In genomic region chrIV:15472387-15472859, ce11 we compare ENCODE assay signal across 7 worm cellular contexts.
TF ChIP-seq lines count a peak whose summit lies in the region.

Gene Y73F8A.27, plus strand, starts transcription at chrIV:15472809.

TF ChIP-seq in whole organism, L1 larva, 84 proteins besides CTCF, POLR2A, EP300 and RAD21 (continued from another document and continues in another):
- peak; percentile 65 for TF ChIP-seq aha-1 (tag; optimal IDR thresholded peaks at IDR 0.05; lab: Kevin White, UChicago)
- no peak for TF ChIP-seq hlh-17 (GFP tag; optimal IDR thresholded peaks at IDR 0.05; lab: Kevin White, UChicago; ENCODE audit: borderline replicate concordance)
- peak; percentile 90 for TF ChIP-seq hpl-2 (GFP tag; optimal IDR thresholded peaks at IDR 0.05; lab: Kevin White, UChicago)
- peak; percentile 89 for TF ChIP-seq grh-1 (GFP tag; IDR thresholded peaks at IDR 0.05; lab: Robert Waterston, UW)
- peak; percentile 67 for TF ChIP-seq sup-37 (GFP tag; optimal IDR thresholded peaks at IDR 0.05; lab: Kevin White, UChicago)
- TF ChIP-seq nhr-84 (tag; optimal IDR thresholded peaks at IDR 0.05; lab: Kevin White, UChicago), result no peak
- TF ChIP-seq elt-3 (tag; optimal IDR thresholded peaks at IDR 0.05; lab: Kevin White, UChicago), result peak in 4 of 6 experiments; percentile 40 to 75 (median 66)
- TF ChIP-seq ceh-82 (tag; optimal IDR thresholded peaks at IDR 0.05; lab: Kevin White, UChicago), result peak; percentile 90 to 93 (median 93)
- no peak for TF ChIP-seq hlh-4 (tag; optimal IDR thresholded peaks at IDR 0.05; lab: Kevin White, UChicago)
- TF ChIP-seq fkh-8 (tag; optimal IDR thresholded peaks at IDR 0.05; lab: Kevin White, UChicago), result peak; percentile 95
- TF ChIP-seq ces-1 (GFP tag; optimal IDR thresholded peaks at IDR 0.05; lab: Kevin White, UChicago), result no peak
- TF ChIP-seq pag-3 (tag; optimal IDR thresholded peaks at IDR 0.05; lab: Kevin White, UChicago; ENCODE audit: borderline replicate concordance, insufficient read depth), result no peak
- TF ChIP-seq ceh-90 (tag; optimal IDR thresholded peaks at IDR 0.05; lab: Kevin White, UChicago), result peak; percentile 35
- TF ChIP-seq ets-5 (GFP tag; IDR thresholded peaks at IDR 0.05; lab: Robert Waterston, UW), result no peak
- peak; percentile 80 for TF ChIP-seq fkh-10 (GFP tag; optimal IDR thresholded peaks at IDR 0.05; lab: Kevin White, UChicago)
- TF ChIP-seq rnt-1 (tag; optimal IDR thresholded peaks at IDR 0.05; lab: Kevin White, UChicago), result peak; percentile 92
- TF ChIP-seq egl-27 (tag; optimal IDR thresholded peaks at IDR 0.05; lab: Kevin White, UChicago), result no peak
- peak; percentile 96 for TF ChIP-seq unc-86 (tag; optimal IDR thresholded peaks at IDR 0.05; lab: Kevin White, UChicago)

TF ChIP-seq in whole organism, L2 larva, 48 proteins besides CTCF, POLR2A, EP300 and RAD21 (continued from another document and continues in another):
- TF ChIP-seq nhr-77 (tag; optimal IDR thresholded peaks at IDR 0.05; lab: Kevin White, UChicago) (peak; percentile 51), nhr-237 (tag; optimal IDR thresholded peaks at IDR 0.05; lab: Kevin White, UChicago) (peak; percentile 81), mbf-1 (tag; optimal IDR thresholded peaks at IDR 0.05; lab: Kevin White, UChicago) (peak; percentile 29), aly-2 (tag; optimal IDR thresholded peaks at IDR 0.05; lab: Kevin White, UChicago) (no peak), sem-4 (tag; optimal IDR thresholded peaks at IDR 0.05; lab: Kevin White, UChicago) (peak; percentile 91), lin-13 (GFP tag; optimal IDR thresholded peaks at IDR 0.05; lab: Kevin White, UChicago) (peak; percentile 95), nhr-25 (tag; optimal IDR thresholded peaks at IDR 0.05; lab: Kevin White, UChicago) (peak; percentile 92), unc-39 (tag; optimal IDR thresholded peaks at IDR 0.05; lab: Kevin White, UChicago) (no peak), ZK546.5 (tag; optimal IDR thresholded peaks at IDR 0.05; lab: Kevin White, UChicago) (peak; percentile 46), skn-1 (tag; optimal IDR thresholded peaks at IDR 0.05; lab: Kevin White, UChicago) (peak; percentile 83), elt-3 (tag; optimal IDR thresholded peaks at IDR 0.05; lab: Kevin White, UChicago) (no peak), ztf-11 (tag; optimal IDR thresholded peaks at IDR 0.05; lab: Kevin White, UChicago) (no peak), ztf-1 (GFP tag; conservative IDR thresholded peaks at IDR 0.05; lab: Robert Waterston, UW) (no peak), dmd-4 (tag; optimal IDR thresholded peaks at IDR 0.05; lab: Kevin White, UChicago) (peak; percentile 27), ceh-82 (tag; optimal IDR thresholded peaks at IDR 0.05; lab: Kevin White, UChicago) (peak; percentile 56), snpc-4 (tag; optimal IDR thresholded peaks at IDR 0.05; lab: Kevin White, UChicago) (peak; percentile 83), lin-39 (tag; optimal IDR thresholded peaks at IDR 0.05; lab: Kevin White, UChicago) (no peak), C34F6.9 (tag; optimal IDR thresholded peaks at IDR 0.05; lab: Kevin White, UChicago) (peak; percentile 96), alr-1 (tag; optimal IDR thresholded peaks at IDR 0.05; lab: Kevin White, UChicago) (no peak), nhr-12 (tag; optimal IDR thresholded peaks at IDR 0.05; lab: Kevin White, UChicago) (peak; percentile 43)

TF ChIP-seq in whole organism, L3 larva, 47 proteins besides CTCF, POLR2A, EP300 and RAD21 (continued from another document and continues in another):
- TF ChIP-seq fos-1 (tag; optimal IDR thresholded peaks at IDR 0.05; lab: Kevin White, UChicago), result no peak
- TF ChIP-seq daf-12 (tag; optimal IDR thresholded peaks at IDR 0.05; lab: Kevin White, UChicago), result peak; percentile 53
- TF ChIP-seq nhr-77 (tag; optimal IDR thresholded peaks at IDR 0.05; lab: Kevin White, UChicago), result no peak
- TF ChIP-seq R02D3.7 (tag; optimal IDR thresholded peaks at IDR 0.05; lab: Kevin White, UChicago), result peak; percentile 77
- peak; percentile 45 for TF ChIP-seq pqm-1 (tag; optimal IDR thresholded peaks at IDR 0.05; lab: Kevin White, UChicago)
- TF ChIP-seq fkh-2 (tag; optimal IDR thresholded peaks at IDR 0.05; lab: Kevin White, UChicago), result peak; percentile 65
- peak; percentile 70 for TF ChIP-seq elt-2 (tag; optimal IDR thresholded peaks at IDR 0.05; lab: Kevin White, UChicago)
- peak; percentile 50 for TF ChIP-seq zag-1 (tag; optimal IDR thresholded peaks at IDR 0.05; lab: Kevin White, UChicago)
- no peak for TF ChIP-seq unc-62 (GFP tag; optimal IDR thresholded peaks at IDR 0.05; lab: Kevin White, UChicago)
- peak; percentile 97 for TF ChIP-seq lin-15B (tag; optimal IDR thresholded peaks at IDR 0.05; lab: Kevin White, UChicago)
- no peak for TF ChIP-seq aly-2 (tag; optimal IDR thresholded peaks at IDR 0.05; lab: Kevin White, UChicago)
- TF ChIP-seq ceh-16 (tag; optimal IDR thresholded peaks at IDR 0.05; lab: Kevin White, UChicago), result no peak
- TF ChIP-seq ztf-4 (tag; optimal IDR thresholded peaks at IDR 0.05; lab: Kevin White, UChicago), result no peak
- peak in 1 of 2 experiments; percentile 64 for TF ChIP-seq eor-1 (tag; optimal IDR thresholded peaks at IDR 0.05; lab: Kevin White, UChicago)
- TF ChIP-seq snpc-4 (tag; optimal IDR thresholded peaks at IDR 0.05; lab: Kevin White, UChicago), result peak; percentile 94
- peak; percentile 97 for TF ChIP-seq pha-4 (tag; optimal IDR thresholded peaks at IDR 0.05; lab: Kevin White, UChicago)
- TF ChIP-seq ama-1 (optimal IDR thresholded peaks at IDR 0.05; lab: Kevin White, UChicago), result peak; percentile 40
- peak; percentile 76 for TF ChIP-seq lin-39 (tag; optimal IDR thresholded peaks at IDR 0.05; lab: Kevin White, UChicago)
- TF ChIP-seq ceh-28 (tag; optimal IDR thresholded peaks at IDR 0.05; lab: Kevin White, UChicago), result peak; percentile 81
- TF ChIP-seq nhr-25 (tag; optimal IDR thresholded peaks at IDR 0.05; lab: Kevin White, UChicago), result peak; percentile 87

TF ChIP-seq in whole organism, L4 larva, 104 proteins besides CTCF, POLR2A, EP300 and RAD21 (continued from another document and continues in another):
- TF ChIP-seq saeg-2 (GFP tag; IDR thresholded peaks at IDR 0.05; lab: Robert Waterston, UW) (0 out of 2 replicates have a peak, but pooled peaks have one; percentile 35), daf-16 (GFP tag; optimal IDR thresholded peaks at IDR 0.05; lab: Kevin White, UChicago) (peak in 1 of 2 experiments; percentile 64), daf-16 (tag; optimal IDR thresholded peaks at IDR 0.05; lab: Kevin White, UChicago) (peak; percentile 87), lin-13 (GFP tag; optimal IDR thresholded peaks at IDR 0.05; lab: Kevin White, UChicago) (peak; percentile 90), mxl-2 (GFP tag; conservative IDR thresholded peaks at IDR 0.05; lab: Robert Waterston, UW) (peak; percentile 29; the same call in 1 of the 2 replicates), lsy-2 (tag; optimal IDR thresholded peaks at IDR 0.05; lab: Kevin White, UChicago) (peak; percentile 82 to 96), T20F7.1 (GFP tag; optimal IDR thresholded peaks at IDR 0.05; lab: Kevin White, UChicago) (peak; percentile 87), lin-38 (GFP tag; IDR thresholded peaks at IDR 0.05; lab: Robert Waterston, UW) (peak; percentile 99), nhr-102 (tag; optimal IDR thresholded peaks at IDR 0.05; lab: Kevin White, UChicago) (peak; percentile 92), ama-1 (optimal IDR thresholded peaks at IDR 0.05; lab: Kevin White, UChicago) (peak; percentile 47), aly-2 (tag; optimal IDR thresholded peaks at IDR 0.05; lab: Kevin White, UChicago) (no peak), mxl-3 (GFP tag; optimal IDR thresholded peaks at IDR 0.05; lab: Kevin White, UChicago) (no peak), hif-1 (tag; optimal IDR thresholded peaks at IDR 0.05; lab: Kevin White, UChicago) (peak; percentile 12 to 73), nhr-237 (tag; optimal IDR thresholded peaks at IDR 0.05; lab: Kevin White, UChicago) (peak; percentile 23), dmd-8 (GFP tag; IDR thresholded peaks at IDR 0.05; lab: Robert Waterston, UW) (no peak), lin-1 (GFP tag; IDR thresholded peaks at IDR 0.05; lab: Robert Waterston, UW) (peak; percentile 55; the same call in 1 of the 2 replicates), Y105C5A.15 (GFP tag; IDR thresholded peaks at IDR 0.05; lab: Robert Waterston, UW) (no peak), dpl-1 (GFP tag; optimal IDR thresholded peaks at IDR 0.05; lab: Kevin White, UChicago) (peak; percentile 79), dmd-9 (GFP tag; IDR thresholded peaks at IDR 0.05; lab: Robert Waterston, UW) (0 out of 2 replicates have a peak, but pooled peaks have one; percentile 47)

TF ChIP-seq in whole organism, late embryonic, 69 proteins besides CTCF, POLR2A, EP300 and RAD21 (continued from another document and continues in another):
- TF ChIP-seq madf-2 (tag; optimal IDR thresholded peaks at IDR 0.05; lab: Kevin White, UChicago) (no peak), npax-4 (tag; optimal IDR thresholded peaks at IDR 0.05; lab: Kevin White, UChicago) (no peak), hlh-13 (GFP tag; optimal IDR thresholded peaks at IDR 0.05; lab: Kevin White, UChicago) (no peak), pqm-1 (tag; optimal IDR thresholded peaks at IDR 0.05; lab: Kevin White, UChicago) (no peak), ama-1 (optimal IDR thresholded peaks at IDR 0.05; lab: Kevin White, UChicago) (no peak), syd-9 (tag; optimal IDR thresholded peaks at IDR 0.05; lab: Kevin White, UChicago) (no peak), T23F11.4 (GFP tag; optimal IDR thresholded peaks at IDR 0.05; lab: Kevin White, UChicago) (no peak), ceh-19 (GFP tag; optimal IDR thresholded peaks at IDR 0.05; lab: Kevin White, UChicago) (no peak), C08G9.2 (tag; optimal IDR thresholded peaks at IDR 0.05; lab: Kevin White, UChicago) (no peak), unc-3 (GFP tag; conservative IDR thresholded peaks at IDR 0.05; lab: Robert Waterston, UW) (no peak), unc-3 (tag; optimal IDR thresholded peaks at IDR 0.05; lab: Kevin White, UChicago) (no peak), ceh-30 (tag; optimal IDR thresholded peaks at IDR 0.05; lab: Kevin White, UChicago) (no peak), hlh-15 (tag; optimal IDR thresholded peaks at IDR 0.05; lab: Kevin White, UChicago) (no peak), pros-1 (tag; optimal IDR thresholded peaks at IDR 0.05; lab: Kevin White, UChicago) (no peak), ceh-22 (tag; optimal IDR thresholded peaks at IDR 0.05; lab: Kevin White, UChicago) (no peak), fax-1 (tag; optimal IDR thresholded peaks at IDR 0.05; lab: Kevin White, UChicago) (no peak), ceh-34 (tag; optimal IDR thresholded peaks at IDR 0.05; lab: Kevin White, UChicago) (peak; percentile 3), sox-4 (tag; optimal IDR thresholded peaks at IDR 0.05; lab: Kevin White, UChicago) (no peak), ceh-18 (tag; optimal IDR thresholded peaks at IDR 0.05; lab: Kevin White, UChicago) (no peak), dmd-4 (tag; optimal IDR thresholded peaks at IDR 0.05; lab: Kevin White, UChicago; ENCODE audit: borderline replicate concordance) (no peak), fkh-6 (tag; optimal IDR thresholded peaks at IDR 0.05; lab: Kevin White, UChicago) (no peak), nhr-232 (tag; optimal IDR thresholded peaks at IDR 0.05; lab: Kevin White, UChicago) (no peak)

TF ChIP-seq in whole organism, mixed stage, embryonic, 35 proteins besides CTCF, POLR2A, EP300 and RAD21 (continued from another document):
- TF ChIP-seq lin-13 (tag; optimal IDR thresholded peaks at IDR 0.05; lab: Kevin White, UChicago) (peak; percentile 79), unc-62 (GFP tag; optimal IDR thresholded peaks at IDR 0.05; lab: Kevin White, UChicago) (no peak), hlh-1 (tag; optimal IDR thresholded peaks at IDR 0.05; lab: Kevin White, UChicago) (peak; percentile 33), elt-1 (tag; optimal IDR thresholded peaks at IDR 0.05; lab: Kevin White, UChicago; ENCODE audit: borderline replicate concordance, insufficient read depth) (no peak), ceh-83 (GFP tag; optimal IDR thresholded peaks at IDR 0.05; lab: Kevin White, UChicago) (no peak), mab-5 (tag; optimal IDR thresholded peaks at IDR 0.05; lab: Kevin White, UChicago) (peak; percentile 33), nhr-2 (tag; optimal IDR thresholded peaks at IDR 0.05; lab: Kevin White, UChicago) (peak; percentile 32), nhr-12 (tag; optimal IDR thresholded peaks at IDR 0.05; lab: Kevin White, UChicago) (no peak), drap-1 (GFP tag; optimal IDR thresholded peaks at IDR 0.05; lab: Kevin White, UChicago) (peak; percentile 38), mep-1 (tag; optimal IDR thresholded peaks at IDR 0.05; lab: Kevin White, UChicago) (peak; percentile 93), sptf-1 (tag; optimal IDR thresholded peaks at IDR 0.05; lab: Kevin White, UChicago) (peak; percentile 61), tbx-8 (GFP tag; optimal IDR thresholded peaks at IDR 0.05; lab: Kevin White, UChicago) (no peak), unc-39 (tag; optimal IDR thresholded peaks at IDR 0.05; lab: Kevin White, UChicago) (no peak), lin-32 (GFP tag; optimal IDR thresholded peaks at IDR 0.05; lab: Kevin White, UChicago) (no peak), ceh-39 (tag; optimal IDR thresholded peaks at IDR 0.05; lab: Kevin White, UChicago) (peak; percentile 63), nhr-76 (tag; optimal IDR thresholded peaks at IDR 0.05; lab: Kevin White, UChicago) (no peak), bed-3 (GFP tag; optimal IDR thresholded peaks at IDR 0.05; lab: Kevin White, UChicago) (no peak), cnd-1 (tag; optimal IDR thresholded peaks at IDR 0.05; lab: Kevin White, UChicago) (no peak)

TF ChIP-seq in whole organism, young adult, 124 proteins besides CTCF, POLR2A, EP300 and RAD21 (continued from another document and continues in another):
- TF ChIP-seq ekl-4 (GFP tag; IDR thresholded peaks at IDR 0.05; lab: Robert Waterston, UW) (peak; percentile 78), ztf-6 (GFP tag; IDR thresholded peaks at IDR 0.05; lab: Robert Waterston, UW) (no peak), sdz-38 (tag; optimal IDR thresholded peaks at IDR 0.05; lab: Kevin White, UChicago) (no peak), dpff-1 (tag; optimal IDR thresholded peaks at IDR 0.05; lab: Kevin White, UChicago) (no peak), F49E8.2 (tag; optimal IDR thresholded peaks at IDR 0.05; lab: Kevin White, UChicago; ENCODE audit: insufficient read depth) (peak; percentile 55), F37B4.10 (GFP tag; IDR thresholded peaks at IDR 0.05; lab: Robert Waterston, UW) (no peak), F33H1.4 (GFP tag; IDR thresholded peaks at IDR 0.05; lab: Robert Waterston, UW) (peak; percentile 58), unc-62 (GFP tag; optimal IDR thresholded peaks at IDR 0.05; lab: Kevin White, UChicago) (no peak), nhr-90 (tag; optimal IDR thresholded peaks at IDR 0.05; lab: Kevin White, UChicago) (peak; percentile 28), madf-10 (tag; optimal IDR thresholded peaks at IDR 0.05; lab: Kevin White, UChicago) (peak; percentile 58), ceh-100 (GFP tag; IDR thresholded peaks at IDR 0.05; lab: Robert Waterston, UW) (peak; percentile 78), aptf-2 (GFP tag; conservative IDR thresholded peaks at IDR 0.05; lab: Robert Waterston, UW) (no peak), let-607 (tag; optimal IDR thresholded peaks at IDR 0.05; lab: Kevin White, UChicago) (peak in 1 of 2 experiments; percentile 80), Y95B8A.8 (GFP tag; IDR thresholded peaks at IDR 0.05; lab: Robert Waterston, UW) (peak; percentile 91), ZK185.1 (tag; optimal IDR thresholded peaks at IDR 0.05; lab: Kevin White, UChicago; ENCODE audit: poor library complexity, severe bottlenecking) (peak; percentile 73), zfh-2 (GFP tag; conservative IDR thresholded peaks at IDR 0.05; lab: Robert Waterston, UW) (peak; percentile 26; the same call in 1 of the 2 replicates), ccch-3 (GFP tag; optimal IDR thresholded peaks at IDR 0.05; lab: Kevin White, UChicago) (no peak), B0336.3 (GFP tag; IDR thresholded peaks at IDR 0.05; lab: Robert Waterston, UW) (peak; percentile 86), nhr-27 (tag; optimal IDR thresholded peaks at IDR 0.05; lab: Kevin White, UChicago) (no peak), Y79H2A.3 (GFP tag; conservative IDR thresholded peaks at IDR 0.05; lab: Robert Waterston, UW) (no peak), madf-8 (GFP tag; conservative IDR thresholded peaks at IDR 0.05; lab: Robert Waterston, UW) (no peak), lsl-1 (GFP tag; optimal IDR thresholded peaks at IDR 0.05; lab: Kevin White, UChicago) (peak; percentile 59), lag-1 (GFP tag; IDR thresholded peaks at IDR 0.05; lab: Robert Waterston, UW) (no peak), nhr-179 (tag; optimal IDR thresholded peaks at IDR 0.05; lab: Kevin White, UChicago) (no peak), Y56A3A.18 (GFP tag; IDR thresholded peaks at IDR 0.05; lab: Robert Waterston, UW) (peak; percentile 69), Y53G8AR.9 (GFP tag; conservative IDR thresholded peaks at IDR 0.05; lab: Robert Waterston, UW) (peak; percentile 93), mes-4 (tag; optimal IDR thresholded peaks at IDR 0.05; lab: Kevin White, UChicago) (no peak), snpc-3.4 (tag; optimal IDR thresholded peaks at IDR 0.05; lab: Kevin White, UChicago) (peak; percentile 94), F22D6.2 (tag; optimal IDR thresholded peaks at IDR 0.05; lab: Kevin White, UChicago) (peak; percentile 66)
